Worm (Caenorhabditis elegans) whole organism, late embryonic: ENCODE results near the gene Y50E8A.2.

Experiments
- C38D4.7 ChIP-seq: fragments of 200-800 bp; sonication (Bioruptor generic); optimal IDR thresholded peaks from 2 replicates; lab custom pipeline; 2018; ENCODE audit warnings: mild to moderate bottlenecking, missing genetic modification characterization, moderate library complexity, missing compliant biosample characterization
- K09A11.1 ChIP-seq: sonication (generic microtip); optimal IDR thresholded peaks from 2 replicates; lab custom pipeline; 2017; ENCODE audit warnings: antibody characterized with exemption, mild to moderate bottlenecking, missing genetic modification characterization, missing compliant biosample characterization; ENCODE audit not compliant: insufficient read depth
- ama-1 ChIP-seq: fragments of 150-350 bp; optimal IDR thresholded peaks from 2 replicates; lab custom pipeline; 2014
- pat-9 ChIP-seq: fragments of 200-800 bp; sonication (Bioruptor generic); optimal IDR thresholded peaks from 2 replicates; lab custom pipeline; 2018; ENCODE audit warnings: mild to moderate bottlenecking, missing genetic modification characterization, moderate library complexity, missing compliant biosample characterization
- pqm-1 ChIP-seq: sonication (generic microtip); optimal IDR thresholded peaks from 2 replicates; lab custom pipeline; 2016; ENCODE audit warnings: missing genetic modification characterization, missing compliant biosample characterization
- tbx-2 ChIP-seq: sonication (generic microtip); optimal IDR thresholded peaks from 2 replicates; lab custom pipeline; 2016; ENCODE audit warnings: missing genetic modification characterization, missing compliant biosample characterization
- unc-3 ChIP-seq, 2 experiments: fragments of 200-800 bp in 1 of 2; sonication (Bioruptor generic) in 1 of 2; sonication (generic microtip) in 1 of 2; conservative IDR thresholded peaks in 1 of 2; optimal IDR thresholded peaks in 1 of 2; 2 replicates each; pipeline versions ENCODE4 v1.3.6 to Lab custom; 2016 to 2022; ENCODE audit warnings: missing compliant biosample characterization in 2 of 2, missing genetic modification characterization in 2 of 2, missing genetic modification reagents in 1 of 2

ce11 chrV:14695713-14696112 lies 32.9 kb downstream of the Y50E8A.2 start:
- TF ChIP-seq pat-9 (no peak), C38D4.7 (GFP tag; lab: Kevin White, UChicago) (no peak), unc-3 (GFP tag; conservative IDR thresholded peaks at IDR 0.05; lab: Robert Waterston, UW) (no peak), unc-3 (tag; optimal IDR thresholded peaks at IDR 0.05; lab: Kevin White, UChicago) (no peak), tbx-2 (tag; lab: Kevin White, UChicago) (no peak), K09A11.1 (tag; lab: Kevin White, UChicago) (no peak), ama-1 (lab: Kevin White, UChicago) (no peak), pqm-1 (no peak)
